Worm (Caenorhabditis elegans): Measurements from ENCODE around the gene clec-264.

ce11 chrV:20838565-20838964, 11.9 kb downstream of the clec-264 start, which contains the start of gene exos-7:
- no peak for TF ChIP-seq mml-1 (tag; optimal IDR thresholded peaks at IDR 0.05)
- TF ChIP-seq daf-12 (tag; optimal IDR thresholded peaks at IDR 0.05) = no peak
- TF ChIP-seq egl-5 (tag; optimal IDR thresholded peaks at IDR 0.05) = no peak
- no peak for TF ChIP-seq ztf-11 (tag; optimal IDR thresholded peaks at IDR 0.05)
- TF ChIP-seq snpc-4 (tag; optimal IDR thresholded peaks at IDR 0.05) = no peak
- no peak for TF ChIP-seq unc-39 (tag; optimal IDR thresholded peaks at IDR 0.05)
- no peak for TF ChIP-seq nhr-237 (tag; optimal IDR thresholded peaks at IDR 0.05)
- no peak for TF ChIP-seq nhr-77 (tag; optimal IDR thresholded peaks at IDR 0.05)
- no peak for TF ChIP-seq skn-1 (tag; optimal IDR thresholded peaks at IDR 0.05)
- TF ChIP-seq nhr-11 (tag; optimal IDR thresholded peaks at IDR 0.05) = no peak
- no peak for TF ChIP-seq lin-39 (tag; optimal IDR thresholded peaks at IDR 0.05)

All from whole organism, L3 larva.